Worm (Caenorhabditis elegans): Measurements from ENCODE around the gene osta-2.

DNA sequence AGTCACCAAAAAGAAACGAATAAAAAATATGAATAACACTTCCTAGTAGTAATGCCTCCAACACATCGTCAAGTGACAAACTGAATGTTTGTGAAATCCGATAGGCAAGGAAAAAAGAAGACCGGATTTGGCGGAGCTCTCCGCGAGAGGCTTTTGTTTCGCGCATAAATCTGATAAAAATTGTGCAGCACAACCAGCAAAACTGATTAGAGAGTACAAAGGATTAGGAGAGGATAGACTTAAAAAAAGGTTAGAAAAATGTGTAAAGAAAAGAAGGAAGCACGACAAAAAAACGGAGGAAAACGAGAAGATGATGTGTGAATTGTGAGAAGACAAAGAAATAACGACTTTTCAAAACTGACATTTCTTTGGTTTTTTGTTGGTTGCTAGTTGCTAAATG, 20.2 kb downstream of the osta-2 start, which contains the start of gene rab-3:
- TF ChIP-seq nhr-90 (tag; optimal IDR thresholded peaks at IDR 0.05; ENCODE audit: poor library complexity) (no peak), ceh-8 (GFP tag; optimal IDR thresholded peaks at IDR 0.05) (no peak)
